Fruit fly (Drosophila melanogaster) whole organism, embryonic: ENCODE results near the gene Agpat1.
A peak's percentile ranks its signal among the peaks of the same experiment; 100 is the strongest.

Source experiments
- Ada2b ChIP-seq: fragments of 200-800 bp; sonication (Bioruptor generic); IDR thresholded peaks from 2 replicates; pipeline ENCODE4 v1.3.6; 2022; ENCODE audit warnings: missing biosample characterization, missing genetic modification characterization
- BtbVII ChIP-seq: fragments of 200-800 bp; sonication (Bioruptor generic); optimal IDR thresholded peaks from 3 replicates; lab custom pipeline; 2017; ENCODE audit warnings: missing biosample characterization, mild to moderate bottlenecking, missing genetic modification characterization
- C15 ChIP-seq: fragments of 200-800 bp; sonication (Bioruptor generic); IDR thresholded peaks from 3 replicates; pipeline ENCODE4 v1.3.6; 2022; ENCODE audit warnings: missing biosample characterization, missing genetic modification characterization
- CG11560 ChIP-seq: fragments of 200-800 bp; sonication (Bioruptor generic); IDR thresholded peaks from 3 replicates; pipeline ENCODE4 v1.3.6; 2022; ENCODE audit warnings: missing biosample characterization, missing genetic modification characterization
- CG12391 ChIP-seq: fragments of 200-800 bp; sonication (Bioruptor generic); optimal IDR thresholded peaks from 3 replicates; lab custom pipeline; 2018; ENCODE audit warnings: missing biosample characterization, mild to moderate bottlenecking, missing genetic modification characterization, moderate library complexity
- CG13123 ChIP-seq: fragments of 200-800 bp; sonication (Bioruptor generic); optimal IDR thresholded peaks from 2 replicates; lab custom pipeline; 2016; ENCODE audit warnings: missing biosample characterization, missing genetic modification characterization
- CG13424 ChIP-seq: fragments of 200-800 bp; sonication (Bioruptor generic); optimal IDR thresholded peaks from 2 replicates; lab custom pipeline; 2019; ENCODE audit warnings: missing biosample characterization, mild to moderate bottlenecking, missing genetic modification characterization, moderate library complexity
- CG15479 ChIP-seq: fragments of 200-800 bp; sonication (Bioruptor generic); optimal IDR thresholded peaks from 3 replicates; lab custom pipeline; 2019; ENCODE audit warnings: missing biosample characterization, mild to moderate bottlenecking, missing genetic modification characterization, moderate library complexity
- CG15696 ChIP-seq: fragments of 200-800 bp; sonication (Bioruptor generic); optimal IDR thresholded peaks from 2 replicates; lab custom pipeline; 2019; ENCODE audit warnings: missing biosample characterization, mild to moderate bottlenecking, missing genetic modification characterization, moderate library complexity
- CG17359 ChIP-seq: fragments of 200-800 bp; sonication (Bioruptor generic); optimal IDR thresholded peaks from 3 replicates; lab custom pipeline; 2018; ENCODE audit warnings: missing biosample characterization, mild to moderate bottlenecking, missing genetic modification characterization, moderate library complexity
- CG1832 ChIP-seq: fragments of 200-800 bp; sonication (Bioruptor generic); optimal IDR thresholded peaks from 2 replicates; lab custom pipeline; 2017; ENCODE audit warnings: missing biosample characterization, mild to moderate bottlenecking, missing genetic modification characterization, inconsistent platforms
- CG2129 ChIP-seq: fragments of 200-800 bp; sonication (Bioruptor generic); IDR thresholded peaks from 2 replicates; pipeline ENCODE4 v1.3.6; 2022; ENCODE audit warnings: missing biosample characterization, missing genetic modification characterization; ENCODE audit not compliant: partially characterized antibody
- CG2875 ChIP-seq: fragments of 200-800 bp; sonication (Bioruptor generic); optimal IDR thresholded peaks from 2 replicates; lab custom pipeline; 2017; ENCODE audit warnings: missing biosample characterization, mild to moderate bottlenecking, missing genetic modification characterization, missing genetic modification reagents
- CG3163 ChIP-seq: fragments of 200-800 bp; sonication (Bioruptor generic); optimal IDR thresholded peaks from 3 replicates; lab custom pipeline; 2016; ENCODE audit warnings: missing biosample characterization, missing genetic modification characterization
- CG4328 ChIP-seq: fragments of 200-800 bp; sonication (Bioruptor generic); optimal IDR thresholded peaks from 3 replicates; lab custom pipeline; 2017; ENCODE audit warnings: missing biosample characterization, missing genetic modification reagents, missing genetic modification characterization
- CG4404 ChIP-seq: fragments of 200-800 bp; sonication (Bioruptor generic); IDR thresholded peaks from 2 replicates; pipeline ENCODE4 v1.3.6; 2022; ENCODE audit warnings: missing biosample characterization, missing genetic modification characterization
- CG4707 ChIP-seq: fragments of 200-800 bp; sonication (Bioruptor generic); optimal IDR thresholded peaks from 2 replicates; lab custom pipeline; 2018; ENCODE audit warnings: missing biosample characterization, mild to moderate bottlenecking, missing genetic modification characterization, moderate library complexity
- CG5180 ChIP-seq: fragments of 200-800 bp; sonication (Bioruptor generic); optimal IDR thresholded peaks from 3 replicates; lab custom pipeline; 2017; ENCODE audit warnings: missing biosample characterization, missing genetic modification characterization, mild to moderate bottlenecking, moderate library complexity, missing genetic modification reagents
- CG6272 ChIP-seq: fragments of 200-800 bp; sonication (Bioruptor generic); IDR thresholded peaks from 2 replicates; pipeline ENCODE4 v1.3.6; 2022; ENCODE audit warnings: missing biosample characterization, missing genetic modification characterization
- D ChIP-seq, 2 experiments: fragments of 200-800 bp in 1 of 2; fragments of >200 bp in 1 of 2; sonication (Bioruptor generic) in 1 of 2; optimal IDR thresholded peaks; 2 replicates in 1 of 2; 3 replicates in 1 of 2; lab custom pipeline; 2017; ENCODE audit warnings: mild to moderate bottlenecking in 1 of 2, missing biosample characterization in 1 of 2, missing genetic modification characterization in 1 of 2, missing genetic modification reagents in 1 of 2
- Fer3 ChIP-seq: fragments of 200-800 bp; sonication (Bioruptor generic); optimal IDR thresholded peaks from 2 replicates; lab custom pipeline; 2018; ENCODE audit warnings: missing biosample characterization, mild to moderate bottlenecking, missing genetic modification characterization, moderate library complexity
- GATAe ChIP-seq: fragments of 200-800 bp; sonication (Bioruptor generic); conservative IDR thresholded peaks from 2 replicates; pipeline ENCODE4 v1.3.6; 2022; ENCODE audit warnings: missing biosample characterization, missing genetic modification characterization
- H15 ChIP-seq: fragments of 200-800 bp; sonication (Bioruptor generic); IDR thresholded peaks from 3 replicates; pipeline ENCODE4 v1.3.6; 2022; ENCODE audit warnings: missing biosample characterization, missing genetic modification characterization
- HmgZ ChIP-seq: fragments of 200-800 bp; sonication (Bioruptor generic); optimal IDR thresholded peaks from 2 replicates; lab custom pipeline; 2018; ENCODE audit warnings: missing biosample characterization, mild to moderate bottlenecking, missing genetic modification characterization
- Hr3 ChIP-seq: fragments of 200-800 bp; sonication (Bioruptor generic); optimal IDR thresholded peaks from 3 replicates; lab custom pipeline; 2016; ENCODE audit warnings: missing biosample characterization, missing genetic modification characterization
- MESR4 ChIP-seq: fragments of 200-800 bp; sonication (Bioruptor generic); optimal IDR thresholded peaks from 2 replicates; lab custom pipeline; 2018; ENCODE audit warnings: missing biosample characterization, mild to moderate bottlenecking, missing genetic modification characterization, moderate library complexity
- Med ChIP-seq: fragments of 200-800 bp; sonication (Bioruptor generic); peaks from one replicate; lab custom pipeline; 2016; ENCODE audit warnings: missing biosample characterization, missing genetic modification characterization, mild to moderate bottlenecking, inconsistent platforms, moderate library complexity
- Nf-YC ChIP-seq: fragments of 200-800 bp; optimal IDR thresholded peaks from 3 replicates; lab custom pipeline; 2019; ENCODE audit warnings: missing biosample characterization, mild to moderate bottlenecking, missing genetic modification characterization, moderate library complexity
- Poxn ChIP-seq: fragments of 200-800 bp; sonication (Bioruptor generic); IDR thresholded peaks from 2 replicates; pipeline ENCODE4 v1.3.6; 2022; ENCODE audit warnings: missing biosample characterization, missing genetic modification characterization
- Stat92E ChIP-seq, 3 experiments: fragments of >200 bp in 2 of 3; fragments of 200-800 bp in 1 of 3; sonication (Bioruptor generic) in 1 of 3; optimal IDR thresholded peaks; 2 replicates each; lab custom pipeline; 2017 to 2019; ENCODE audit warnings: missing biosample characterization in 3 of 3, missing genetic modification characterization in 3 of 3, mild to moderate bottlenecking in 1 of 3, moderate library complexity in 1 of 3
- Taf1 ChIP-seq: fragments of 200-800 bp; sonication (Bioruptor generic); IDR thresholded peaks from 2 replicates; pipeline ENCODE4 v1.3.6; 2022; ENCODE audit warnings: missing biosample characterization, missing genetic modification characterization
- Vsx1 ChIP-seq: fragments of 200-800 bp; sonication (Bioruptor generic); optimal IDR thresholded peaks from 2 replicates; lab custom pipeline; 2017; ENCODE audit warnings: missing biosample characterization, mild to moderate bottlenecking, missing genetic modification characterization, missing genetic modification reagents
- al ChIP-seq: fragments of 200-800 bp; sonication (Bioruptor generic); IDR thresholded peaks from 2 replicates; pipeline ENCODE4 v1.3.6; 2022; ENCODE audit warnings: missing biosample characterization, missing genetic modification characterization
- ap ChIP-seq: fragments of 200-800 bp; sonication (Bioruptor generic); IDR thresholded peaks from 2 replicates; pipeline ENCODE4 v1.3.6; 2022; ENCODE audit warnings: missing biosample characterization, missing genetic modification characterization
- crp ChIP-seq, 2 experiments: fragments of 200-800 bp; sonication (Bioruptor generic); optimal IDR thresholded peaks; 2 replicates in 1 of 2; 3 replicates in 1 of 2; lab custom pipeline; 2017; ENCODE audit warnings: missing biosample characterization in 2 of 2, missing genetic modification characterization in 2 of 2, mild to moderate bottlenecking in 1 of 2, moderate library complexity in 1 of 2
- fd102C ChIP-seq: fragments of 200-800 bp; sonication (Bioruptor generic); optimal IDR thresholded peaks from 2 replicates; lab custom pipeline; 2018; ENCODE audit warnings: missing biosample characterization, mild to moderate bottlenecking, missing genetic modification characterization, moderate library complexity
- fd64A ChIP-seq: fragments of 200-800 bp; sonication (Bioruptor generic); optimal IDR thresholded peaks from 3 replicates; lab custom pipeline; 2018; ENCODE audit warnings: missing biosample characterization, mild to moderate bottlenecking, missing genetic modification characterization
- fru ChIP-seq: fragments of >200 bp; optimal IDR thresholded peaks from 2 replicates; lab custom pipeline; 2017
- gem ChIP-seq: fragments of 200-800 bp; sonication (Bioruptor generic); optimal IDR thresholded peaks from 2 replicates; lab custom pipeline; 2019; ENCODE audit warnings: missing biosample characterization, mild to moderate bottlenecking, missing genetic modification characterization, moderate library complexity
- gsb-n ChIP-seq: fragments of 200-800 bp; sonication (Bioruptor generic); optimal IDR thresholded peaks from 3 replicates; lab custom pipeline; 2018; ENCODE audit warnings: missing biosample characterization, mild to moderate bottlenecking, missing genetic modification characterization
- nom ChIP-seq: fragments of 200-800 bp; sonication (Bioruptor generic); optimal IDR thresholded peaks from 2 replicates; lab custom pipeline; 2017; ENCODE audit warnings: missing biosample characterization, missing genetic modification characterization, mild to moderate bottlenecking, moderate library complexity, missing genetic modification reagents
- rib ChIP-seq: fragments of 200-800 bp; sonication (Bioruptor generic); IDR thresholded peaks from 2 replicates; pipeline ENCODE4 v1.3.6; 2022; ENCODE audit warnings: missing biosample characterization, missing genetic modification characterization
- ro ChIP-seq: fragments of 200-800 bp; sonication (Bioruptor generic); IDR thresholded peaks from 2 replicates; pipeline ENCODE4 v1.3.6; 2022; ENCODE audit warnings: missing biosample characterization, missing genetic modification characterization
- sd ChIP-seq: fragments of 200-800 bp; sonication (Bioruptor generic); optimal IDR thresholded peaks from 3 replicates; lab custom pipeline; 2018; ENCODE audit warnings: missing biosample characterization, mild to moderate bottlenecking, missing genetic modification characterization, moderate library complexity
- sqz ChIP-seq: fragments of 200-800 bp; sonication (Bioruptor generic); optimal IDR thresholded peaks from 3 replicates; lab custom pipeline; 2018; ENCODE audit warnings: missing biosample characterization, mild to moderate bottlenecking, missing genetic modification characterization

The Agpat1 gene

dm6 chrX:12721111-12721869 lies 43.8 kb upstream of the Agpat1 start (continued):
- TF ChIP-seq fd64A (no peak), ro (no peak), Poxn (GFP tag; lab: Robert Waterston, UW) (no peak), sqz (GFP tag; lab: Kevin White, UChicago) (peak; percentile 62)

- TF ChIP-seq CG4404 (GFP tag; lab: Robert Waterston, UW) (no peak), CG15696 (tag; lab: Kevin White, UChicago) (no peak), crp (GFP tag; optimal IDR thresholded peaks at IDR 0.05; lab: Kevin White, UChicago) (no peak), fru (lab: Kevin White, UChicago) (no peak), Med (GFP tag; lab: Kevin White, UChicago) (peak; percentile 16), CG12391 (tag; lab: Kevin White, UChicago) (no peak)
These were observed 43.1 kb upstream of the Agpat1 start for dm6 chrX:12722009-12722408.

- peak; percentile 0 for TF ChIP-seq CG4328 (GFP tag; lab: Kevin White, UChicago)
- no peak for TF ChIP-seq CG2129 (GFP tag; lab: Robert Waterston, UW)
- TF ChIP-seq al, result no peak
- TF ChIP-seq CG4707, result no peak
- no peak for TF ChIP-seq Ada2b
- peak; percentile 59 for TF ChIP-seq CG5180 (GFP tag; lab: Kevin White, UChicago)
- TF ChIP-seq CG11560, result no peak
- TF ChIP-seq CG15479 (GFP tag; lab: Kevin White, UChicago), result peak; percentile 26
- TF ChIP-seq Taf1 (GFP tag; lab: Robert Waterston, UW), result no peak
- TF ChIP-seq CG3163 (GFP tag; lab: Kevin White, UChicago), result no peak
- peak; percentile 14 for TF ChIP-seq HmgZ (tag; lab: Kevin White, UChicago)
- TF ChIP-seq Stat92E (GFP tag; optimal IDR thresholded peaks at IDR 0.05; lab: Kevin White, UChicago), result no peak
- TF ChIP-seq ap (GFP tag; lab: Robert Waterston, UW), result no peak
- peak; percentile 85 for TF ChIP-seq GATAe (GFP tag; lab: Robert Waterston, UW)
- no peak for TF ChIP-seq fd102C (GFP tag; lab: Kevin White, UChicago)
- no peak for TF ChIP-seq CG12391 (tag; lab: Kevin White, UChicago)
- TF ChIP-seq nom (GFP tag; lab: Kevin White, UChicago), result peak; percentile 6
- TF ChIP-seq Vsx1 (GFP tag; lab: Kevin White, UChicago), result no peak
- no peak for TF ChIP-seq MESR4
- TF ChIP-seq C15 (GFP tag; lab: Robert Waterston, UW), result no peak
- TF ChIP-seq D (optimal IDR thresholded peaks at IDR 0.05; lab: Kevin White, UChicago), result no peak
- no peak for TF ChIP-seq D (GFP tag; optimal IDR thresholded peaks at IDR 0.05; lab: Kevin White, UChicago)
- no peak for TF ChIP-seq CG2875
- no peak for TF ChIP-seq CG13424
- TF ChIP-seq gsb-n (tag; lab: Kevin White, UChicago), result no peak
- TF ChIP-seq H15 (GFP tag; lab: Robert Waterston, UW), result no peak
- no peak for TF ChIP-seq CG1832 (GFP tag; lab: Kevin White, UChicago)
- TF ChIP-seq CG13123 (GFP tag; lab: Kevin White, UChicago), result no peak
- peak; percentile 36 for TF ChIP-seq CG17359 (tag; lab: Kevin White, UChicago)
- TF ChIP-seq rib (GFP tag; lab: Robert Waterston, UW), result peak; percentile 31; the same call in 1 of the 2 replicates
- TF ChIP-seq CG6272 (GFP tag; lab: Robert Waterston, UW), result no peak
- peak; percentile 14 for TF ChIP-seq Fer3 (tag; lab: Kevin White, UChicago)
- TF ChIP-seq sd, result peak; percentile 78
- TF ChIP-seq Hr3 (GFP tag; lab: Kevin White, UChicago), result no peak
- peak; percentile 9 for TF ChIP-seq Nf-YC (tag; lab: Kevin White, UChicago)
- TF ChIP-seq BtbVII, result peak; percentile 6
- TF ChIP-seq gem (tag; lab: Kevin White, UChicago), result peak; percentile 2
These were observed 41.7 kb upstream of the Agpat1 start for dm6 chrX:12723332-12723731.
